Fruit fly (Drosophila melanogaster) whole organism, embryonic: Measurements from ENCODE around the gene CG43136.

ENCODE experiments used
- Bgb ChIP-seq: fragments of 200-800 bp; sonication (Bioruptor generic); IDR thresholded peaks from 2 replicates; pipeline ENCODE4 v1.3.6; 2022; ENCODE audit warnings: missing biosample characterization, missing genetic modification characterization; ENCODE audit not compliant: partially characterized antibody
- Bteb2 ChIP-seq: fragments of 200-800 bp; sonication (Bioruptor generic); optimal IDR thresholded peaks from 2 replicates; lab custom pipeline; 2016; ENCODE audit warnings: missing biosample characterization, missing genetic modification characterization
- CG10209 ChIP-seq: fragments of 200-800 bp; sonication (Bioruptor generic); optimal IDR thresholded peaks from 3 replicates; lab custom pipeline; 2017; ENCODE audit warnings: missing biosample characterization, mild to moderate bottlenecking, missing genetic modification characterization, missing genetic modification reagents
- CG10267 ChIP-seq: fragments of 200-800 bp; sonication (Bioruptor generic); optimal IDR thresholded peaks from 2 replicates; lab custom pipeline; 2018; ENCODE audit warnings: missing biosample characterization, mild to moderate bottlenecking, missing genetic modification characterization, moderate library complexity
- CG10274 ChIP-seq: fragments of 200-800 bp; sonication (Bioruptor generic); optimal IDR thresholded peaks from 3 replicates; lab custom pipeline; 2017; ENCODE audit warnings: missing biosample characterization, mild to moderate bottlenecking, missing genetic modification characterization
- CG10959 ChIP-seq: fragments of 200-800 bp; sonication (Bioruptor generic); IDR thresholded peaks from 2 replicates; pipeline ENCODE4 v1.3.6; 2022; ENCODE audit warnings: missing biosample characterization, missing genetic modification characterization
- CG11247 ChIP-seq: fragments of 200-800 bp; sonication (Bioruptor generic); IDR thresholded peaks from 2 replicates; pipeline ENCODE4 v1.3.6; 2022; ENCODE audit warnings: missing biosample characterization, missing genetic modification characterization
- CG11456 ChIP-seq: fragments of 200-800 bp; sonication (Bioruptor generic); IDR thresholded peaks from 3 replicates; pipeline ENCODE4 v1.3.6; 2022; ENCODE audit warnings: missing biosample characterization, missing genetic modification characterization
- CG12219 ChIP-seq: fragments of 200-800 bp; sonication (Bioruptor generic); optimal IDR thresholded peaks from 3 replicates; lab custom pipeline; 2018; ENCODE audit warnings: missing biosample characterization, mild to moderate bottlenecking, missing genetic modification characterization
- CG1233 ChIP-seq: fragments of 200-800 bp; sonication (Bioruptor generic); optimal IDR thresholded peaks from 4 replicates; lab custom pipeline; 2018; ENCODE audit warnings: missing biosample characterization, mild to moderate bottlenecking, missing genetic modification characterization
- CG13123 ChIP-seq: fragments of 200-800 bp; sonication (Bioruptor generic); optimal IDR thresholded peaks from 2 replicates; lab custom pipeline; 2016; ENCODE audit warnings: missing biosample characterization, missing genetic modification characterization
- CG14860 ChIP-seq: fragments of 200-800 bp; sonication (Bioruptor generic); IDR thresholded peaks from 3 replicates; pipeline ENCODE4 v1.3.6; 2022; ENCODE audit warnings: missing biosample characterization, missing genetic modification characterization; ENCODE audit not compliant: partially characterized antibody
- CG1529 ChIP-seq: fragments of 200-800 bp; sonication (Bioruptor generic); optimal IDR thresholded peaks from 3 replicates; lab custom pipeline; 2018; ENCODE audit warnings: missing biosample characterization, missing genetic modification characterization
- CG17361 ChIP-seq: fragments of 200-800 bp; sonication (Bioruptor generic); IDR thresholded peaks from 3 replicates; pipeline ENCODE4 v1.3.6; 2022; ENCODE audit warnings: missing biosample characterization, missing genetic modification characterization
- CG2116 ChIP-seq: fragments of 200-800 bp; sonication (Bioruptor generic); optimal IDR thresholded peaks from 3 replicates; lab custom pipeline; 2018; ENCODE audit warnings: missing biosample characterization, mild to moderate bottlenecking, missing genetic modification characterization
- CG2120 ChIP-seq: fragments of 200-800 bp; sonication (Bioruptor generic); optimal IDR thresholded peaks from 3 replicates; lab custom pipeline; 2016; ENCODE audit warnings: missing biosample characterization, missing genetic modification characterization
- CG31388 ChIP-seq: fragments of 200-800 bp; sonication (Bioruptor generic); optimal IDR thresholded peaks from 2 replicates; lab custom pipeline; 2016; ENCODE audit warnings: missing biosample characterization, missing genetic modification characterization
- CG4617 ChIP-seq: fragments of 200-800 bp; sonication (Bioruptor generic); optimal IDR thresholded peaks from 3 replicates; lab custom pipeline; 2016; ENCODE audit warnings: missing biosample characterization, missing genetic modification characterization, borderline replicate concordance
- CG8089 ChIP-seq: fragments of 200-800 bp; sonication (Bioruptor generic); optimal IDR thresholded peaks from 3 replicates; lab custom pipeline; 2016; ENCODE audit warnings: missing biosample characterization, missing genetic modification characterization
- CG9817 ChIP-seq: fragments of 200-800 bp; sonication (Bioruptor generic); optimal IDR thresholded peaks from 2 replicates; lab custom pipeline; 2018; ENCODE audit warnings: missing biosample characterization, mild to moderate bottlenecking, missing genetic modification characterization, moderate library complexity
- CG9932 ChIP-seq: fragments of 200-800 bp; sonication (Bioruptor generic); IDR thresholded peaks from 2 replicates; pipeline ENCODE4 v1.3.6; 2022; ENCODE audit warnings: missing biosample characterization, missing genetic modification characterization
- Camta ChIP-seq: fragments of 200-800 bp; sonication (Bioruptor generic); optimal IDR thresholded peaks from 2 replicates; lab custom pipeline; 2016; ENCODE audit warnings: missing biosample characterization, missing genetic modification characterization
- E2f2 ChIP-seq: fragments of 200-800 bp; sonication (Bioruptor generic); IDR thresholded peaks from 2 replicates; pipeline ENCODE4 v1.3.6; 2022; ENCODE audit warnings: missing biosample characterization, missing genetic modification characterization
- Gug ChIP-seq: fragments of 200-800 bp; sonication (Bioruptor generic); IDR thresholded peaks from 4 replicates; pipeline ENCODE4 v1.3.6; 2022; ENCODE audit warnings: missing biosample characterization, missing genetic modification characterization
- HmgZ ChIP-seq: fragments of 200-800 bp; sonication (Bioruptor generic); optimal IDR thresholded peaks from 2 replicates; lab custom pipeline; 2018; ENCODE audit warnings: missing biosample characterization, mild to moderate bottlenecking, missing genetic modification characterization
- Lhr ChIP-seq: fragments of 200-800 bp; sonication (Bioruptor generic); optimal IDR thresholded peaks from 3 replicates; lab custom pipeline; 2017; ENCODE audit warnings: mild to moderate bottlenecking, missing biosample characterization, missing genetic modification reagents, missing genetic modification characterization
- Myb ChIP-seq: fragments of 200-800 bp; sonication (Bioruptor generic); optimal IDR thresholded peaks from 2 replicates; lab custom pipeline; 2016; ENCODE audit warnings: missing biosample characterization, missing genetic modification characterization
- Opbp ChIP-seq: fragments of 200-800 bp; sonication (Bioruptor generic); IDR thresholded peaks from 3 replicates; pipeline ENCODE4 v1.3.6; 2022; ENCODE audit warnings: missing biosample characterization, missing genetic modification characterization; ENCODE audit not compliant: partially characterized antibody
- Pdp1 ChIP-seq, 2 experiments: fragments of 200-800 bp; sonication (Bioruptor generic); optimal IDR thresholded peaks; 3 replicates each; lab custom pipeline; 2016; ENCODE audit warnings: missing biosample characterization in 2 of 2, missing genetic modification characterization in 2 of 2, mild to moderate bottlenecking in 1 of 2, moderate library complexity in 1 of 2
- Rfx ChIP-seq: fragments of 200-800 bp; sonication (Bioruptor generic); IDR thresholded peaks from 2 replicates; pipeline ENCODE4 v1.3.6; 2022; ENCODE audit warnings: missing biosample characterization, missing genetic modification characterization
- Vsx1 ChIP-seq: fragments of 200-800 bp; sonication (Bioruptor generic); optimal IDR thresholded peaks from 2 replicates; lab custom pipeline; 2017; ENCODE audit warnings: missing biosample characterization, mild to moderate bottlenecking, missing genetic modification characterization, missing genetic modification reagents
- Xbp1 ChIP-seq: fragments of 200-800 bp; sonication (Bioruptor generic); optimal IDR thresholded peaks from 3 replicates; lab custom pipeline; 2016; ENCODE audit warnings: missing biosample characterization, mild to moderate bottlenecking, missing genetic modification characterization
- aop ChIP-seq: fragments of 200-800 bp; sonication (Bioruptor generic); IDR thresholded peaks from 2 replicates; pipeline ENCODE4 v1.3.6; 2022; ENCODE audit warnings: missing biosample characterization, missing genetic modification characterization
- chif ChIP-seq, 2 experiments: fragments of 200-800 bp; sonication (Bioruptor generic); optimal IDR thresholded peaks; 3 replicates each; lab custom pipeline; 2016; ENCODE audit warnings: missing biosample characterization in 2 of 2, missing genetic modification characterization in 2 of 2
- corto ChIP-seq: fragments of 200-800 bp; sonication (Bioruptor generic); optimal IDR thresholded peaks from 2 replicates; lab custom pipeline; 2016; ENCODE audit warnings: missing biosample characterization, mild to moderate bottlenecking, missing genetic modification characterization, moderate library complexity
- emc ChIP-seq: fragments of 200-800 bp; sonication (Bioruptor generic); optimal IDR thresholded peaks from 2 replicates; lab custom pipeline; 2016; ENCODE audit warnings: missing biosample characterization, missing genetic modification characterization
- ems ChIP-seq: fragments of 200-800 bp; sonication (Bioruptor generic); optimal IDR thresholded peaks from 3 replicates; lab custom pipeline; 2016; ENCODE audit warnings: missing biosample characterization, missing genetic modification characterization
- eyg ChIP-seq: fragments of 200-800 bp; sonication (Bioruptor generic); optimal IDR thresholded peaks from 3 replicates; lab custom pipeline; 2016; ENCODE audit warnings: missing biosample characterization, missing genetic modification characterization
- grn ChIP-seq: fragments of 200-800 bp; sonication (Bioruptor generic); optimal IDR thresholded peaks from 3 replicates; lab custom pipeline; 2017; ENCODE audit warnings: missing biosample characterization, missing genetic modification characterization
- kay ChIP-seq: fragments of 200-800 bp; sonication (Bioruptor generic); optimal IDR thresholded peaks from 2 replicates; lab custom pipeline; 2016; ENCODE audit warnings: missing biosample characterization, missing genetic modification characterization
- ken ChIP-seq: fragments of 200-800 bp; sonication (Bioruptor generic); IDR thresholded peaks from 3 replicates; pipeline ENCODE4 v1.3.6; 2022; ENCODE audit warnings: missing biosample characterization, missing genetic modification characterization
- onecut ChIP-seq: fragments of 200-800 bp; sonication (Bioruptor generic); IDR thresholded peaks from 2 replicates; pipeline ENCODE4 v1.3.6; 2022; ENCODE audit warnings: missing biosample characterization, missing genetic modification characterization
- org-1 ChIP-seq: fragments of 200-800 bp; sonication (Bioruptor generic); optimal IDR thresholded peaks from 2 replicates; lab custom pipeline; 2017; ENCODE audit warnings: missing biosample characterization, missing genetic modification characterization
- pnt ChIP-seq: fragments of 200-800 bp; sonication (Bioruptor generic); optimal IDR thresholded peaks from 3 replicates; lab custom pipeline; 2016; ENCODE audit warnings: missing biosample characterization, missing genetic modification characterization
- pros ChIP-seq: fragments of 200-800 bp; sonication (Bioruptor generic); optimal IDR thresholded peaks from 3 replicates; lab custom pipeline; 2019; ENCODE audit warnings: missing biosample characterization, mild to moderate bottlenecking, missing genetic modification characterization, moderate library complexity
- sd ChIP-seq: fragments of 200-800 bp; sonication (Bioruptor generic); optimal IDR thresholded peaks from 3 replicates; lab custom pipeline; 2018; ENCODE audit warnings: missing biosample characterization, mild to moderate bottlenecking, missing genetic modification characterization, moderate library complexity
- slou ChIP-seq: fragments of 200-800 bp; sonication (Bioruptor generic); optimal IDR thresholded peaks from 3 replicates; lab custom pipeline; 2016; ENCODE audit warnings: missing biosample characterization, missing genetic modification characterization
- ssp ChIP-seq: fragments of 200-800 bp; sonication (Bioruptor generic); IDR thresholded peaks from 2 replicates; pipeline ENCODE4 v1.3.6; 2022; ENCODE audit warnings: missing biosample characterization, missing genetic modification characterization
- tna ChIP-seq: fragments of 200-800 bp; sonication (Bioruptor generic); IDR thresholded peaks from 2 replicates; pipeline ENCODE4 v1.3.6; 2022; ENCODE audit warnings: missing biosample characterization, missing genetic modification characterization; ENCODE audit not compliant: partially characterized antibody
- trem ChIP-seq: fragments of 200-800 bp; optimal IDR thresholded peaks from 3 replicates; lab custom pipeline; 2019; ENCODE audit warnings: missing biosample characterization, mild to moderate bottlenecking, missing genetic modification characterization, moderate library complexity
- twi ChIP-seq: fragments of 200-800 bp; optimal IDR thresholded peaks from 2 replicates; lab custom pipeline; 2019; ENCODE audit warnings: missing biosample characterization, mild to moderate bottlenecking, missing genetic modification characterization, moderate library complexity

CG43136 gene

dm6 chrX:5883394-5883793, 29.8 kb downstream of the CG43136 start (continued):
- TF ChIP-seq pros (GFP tag; lab: Kevin White, UChicago) = no peak
- TF ChIP-seq CG10267 = peak; percentile 47
- peak; percentile 30; the same call in 1 of the 2 replicates for TF ChIP-seq onecut (GFP tag; lab: Robert Waterston, UW)
- peak; percentile 23 for TF ChIP-seq CG4617 (GFP tag; lab: Kevin White, UChicago)
- TF ChIP-seq Camta (GFP tag; lab: Kevin White, UChicago) = peak; percentile 15
- no peak for TF ChIP-seq CG10959
- no peak for TF ChIP-seq Bteb2 (GFP tag; lab: Kevin White, UChicago)
- TF ChIP-seq Bgb = peak; percentile 45; the same call in 1 of the 2 replicates
- no peak for TF ChIP-seq org-1 (GFP tag; lab: Kevin White, UChicago)
- peak; percentile 11 for TF ChIP-seq CG8089 (GFP tag; lab: Kevin White, UChicago)
- peak; percentile 87 for TF ChIP-seq E2f2 (GFP tag; lab: Robert Waterston, UW)
- TF ChIP-seq tna = no peak
- no peak for TF ChIP-seq corto (GFP tag; lab: Kevin White, UChicago)
- peak; percentile 25 for TF ChIP-seq CG9817
- TF ChIP-seq CG9932 = peak; percentile 58; the same call in 1 of the 2 replicates
- no peak for TF ChIP-seq CG31388 (GFP tag; lab: Kevin White, UChicago)
- TF ChIP-seq sd (tag; lab: Kevin White, UChicago) = peak; percentile 83
- TF ChIP-seq chif (GFP tag; optimal IDR thresholded peaks at IDR 0.05; lab: Kevin White, UChicago) = peak in 1 of 2 experiments; percentile 64
- TF ChIP-seq HmgZ (tag; lab: Kevin White, UChicago) = peak; percentile 62
- peak; percentile 82 for TF ChIP-seq CG11456 (GFP tag; lab: Robert Waterston, UW)
- no peak for TF ChIP-seq CG1529 (GFP tag; lab: Kevin White, UChicago)
- peak; percentile 36 for TF ChIP-seq grn (GFP tag; lab: Kevin White, UChicago)
- TF ChIP-seq twi (tag; lab: Kevin White, UChicago) = peak; percentile 8
- no peak for TF ChIP-seq CG1233
- peak; percentile 66 for TF ChIP-seq trem (tag; lab: Kevin White, UChicago)
- no peak for TF ChIP-seq Vsx1 (GFP tag; lab: Kevin White, UChicago)
- TF ChIP-seq slou (GFP tag; lab: Kevin White, UChicago) = peak; percentile 19
- TF ChIP-seq CG10209 = no peak
- TF ChIP-seq eyg (GFP tag; lab: Kevin White, UChicago) = no peak
- peak; percentile 98 for TF ChIP-seq Myb
- TF ChIP-seq emc (GFP tag; lab: Kevin White, UChicago) = no peak
- peak; percentile 50 for TF ChIP-seq CG2120 (GFP tag; lab: Kevin White, UChicago)
- TF ChIP-seq Pdp1 (GFP tag; optimal IDR thresholded peaks at IDR 0.05; lab: Kevin White, UChicago) = peak; percentile 20 to 32
- no peak for TF ChIP-seq aop (GFP tag; lab: Robert Waterston, UW)
- peak; percentile 92 for TF ChIP-seq CG2116
- no peak for TF ChIP-seq CG10274 (GFP tag; lab: Kevin White, UChicago)
- 0 out of 2 replicates have a peak, but pooled peaks have one; percentile 28 for TF ChIP-seq ssp (GFP tag; lab: Robert Waterston, UW)
- peak; percentile 82 for TF ChIP-seq Lhr (GFP tag; lab: Kevin White, UChicago)
- no peak for TF ChIP-seq kay (GFP tag; lab: Kevin White, UChicago)
- TF ChIP-seq CG11247 (GFP tag; lab: Robert Waterston, UW) = peak; percentile 31; the same call in 1 of the 2 replicates
- peak; percentile 25 for TF ChIP-seq CG13123
- TF ChIP-seq CG12219 = no peak
- peak; percentile 66 for TF ChIP-seq Xbp1 (GFP tag; lab: Kevin White, UChicago)
- no peak for TF ChIP-seq CG14860
- peak; percentile 29; the same call in 1 of the 4 replicates for TF ChIP-seq Gug (GFP tag; lab: Robert Waterston, UW)
- peak; percentile 13 for TF ChIP-seq ems (GFP tag; lab: Kevin White, UChicago)
- peak; percentile 36; the same call in 1 of the 3 replicates for TF ChIP-seq CG17361 (GFP tag; lab: Robert Waterston, UW)
- TF ChIP-seq pnt (GFP tag; lab: Kevin White, UChicago) = peak; percentile 45
- peak; percentile 57; the same call in 2 of the 3 replicates for TF ChIP-seq ken
- peak; percentile 49; the same call in 1 of the 3 replicates for TF ChIP-seq Opbp (GFP tag; lab: Robert Waterston, UW)
- TF ChIP-seq Rfx = peak; percentile 81
